ENCODE assay signal across 4 worm cellular contexts in genomic region chrIII:13061136-13061535, ce11.
TF ChIP-seq lines count a peak whose summit lies in the region.

No protein-coding gene starts in this region.

TF ChIP-seq in whole organism, L2 larva, 48 proteins besides CTCF, POLR2A, EP300 and RAD21 (continues in another document):
- TF ChIP-seq nhr-21 (tag; optimal IDR thresholded peaks at IDR 0.05; lab: Kevin White, UChicago) (peak; percentile 91), snpc-4 (tag; optimal IDR thresholded peaks at IDR 0.05; lab: Kevin White, UChicago) (peak; percentile 81), sem-4 (tag; optimal IDR thresholded peaks at IDR 0.05; lab: Kevin White, UChicago) (peak; percentile 99), elt-3 (tag; optimal IDR thresholded peaks at IDR 0.05; lab: Kevin White, UChicago) (no peak), nhr-77 (tag; optimal IDR thresholded peaks at IDR 0.05; lab: Kevin White, UChicago) (peak; percentile 19), sma-9 (GFP tag; optimal IDR thresholded peaks at IDR 0.05; lab: Kevin White, UChicago) (peak; percentile 99), sma-9 (tag; optimal IDR thresholded peaks at IDR 0.05; lab: Kevin White, UChicago) (peak; percentile 57), ztf-11 (tag; optimal IDR thresholded peaks at IDR 0.05; lab: Kevin White, UChicago) (peak; percentile 3), mab-5 (tag; optimal IDR thresholded peaks at IDR 0.05; lab: Kevin White, UChicago) (peak; percentile 95), unc-62 (GFP tag; optimal IDR thresholded peaks at IDR 0.05; lab: Kevin White, UChicago) (peak; percentile 76), dmd-4 (tag; optimal IDR thresholded peaks at IDR 0.05; lab: Kevin White, UChicago) (no peak), mdl-1 (tag; optimal IDR thresholded peaks at IDR 0.05; lab: Kevin White, UChicago) (peak; percentile 80 to 88), nhr-237 (tag; optimal IDR thresholded peaks at IDR 0.05; lab: Kevin White, UChicago) (peak; percentile 54), F13H6.1 (tag; optimal IDR thresholded peaks at IDR 0.05; lab: Kevin White, UChicago) (peak; percentile 96), crh-2 (tag; optimal IDR thresholded peaks at IDR 0.05; lab: Kevin White, UChicago) (peak; percentile 98), nhr-25 (tag; optimal IDR thresholded peaks at IDR 0.05; lab: Kevin White, UChicago) (peak; percentile 97), R02D3.7 (tag; optimal IDR thresholded peaks at IDR 0.05; lab: Kevin White, UChicago) (peak; percentile 40), nhr-129 (tag; optimal IDR thresholded peaks at IDR 0.05; lab: Kevin White, UChicago) (peak; percentile 97), ztf-1 (GFP tag; conservative IDR thresholded peaks at IDR 0.05; lab: Robert Waterston, UW) (no peak), lin-11 (tag; optimal IDR thresholded peaks at IDR 0.05; lab: Kevin White, UChicago) (peak; percentile 68), lin-39 (tag; optimal IDR thresholded peaks at IDR 0.05; lab: Kevin White, UChicago) (no peak), nhr-10 (tag; optimal IDR thresholded peaks at IDR 0.05; lab: Kevin White, UChicago) (peak; percentile 57), elt-1 (tag; optimal IDR thresholded peaks at IDR 0.05; lab: Kevin White, UChicago) (no peak)

TF ChIP-seq in whole organism, L4 larva, 104 proteins besides CTCF, POLR2A, EP300 and RAD21 (continues in another document):
- TF ChIP-seq D1046.2 (GFP tag; IDR thresholded peaks at IDR 0.05; lab: Robert Waterston, UW): no peak
- no peak for TF ChIP-seq Y48G9A.11 (GFP tag; IDR thresholded peaks at IDR 0.05; lab: Robert Waterston, UW)
- peak; percentile 66; the same call in 1 of the 2 replicates for TF ChIP-seq pha-4 (GFP tag; IDR thresholded peaks at IDR 0.05; lab: Robert Waterston, UW)
- TF ChIP-seq pha-4 (tag; optimal IDR thresholded peaks at IDR 0.05; lab: Kevin White, UChicago): peak; percentile 77
- no peak for TF ChIP-seq ZK337.2 (GFP tag; IDR thresholded peaks at IDR 0.05; lab: Robert Waterston, UW)
- TF ChIP-seq ceh-44 (GFP tag; IDR thresholded peaks at IDR 0.05; lab: Robert Waterston, UW): no peak
- no peak for TF ChIP-seq ztf-11 (tag; optimal IDR thresholded peaks at IDR 0.05; lab: Kevin White, UChicago)
- TF ChIP-seq T26A8.4 (GFP tag; IDR thresholded peaks at IDR 0.05; lab: Robert Waterston, UW): peak; percentile 71
- TF ChIP-seq lin-13 (GFP tag; optimal IDR thresholded peaks at IDR 0.05; lab: Kevin White, UChicago): peak; percentile 27
- no peak for TF ChIP-seq R02D3.7 (tag; optimal IDR thresholded peaks at IDR 0.05; lab: Kevin White, UChicago)
- TF ChIP-seq lin-29 (GFP tag; IDR thresholded peaks at IDR 0.05; lab: Robert Waterston, UW): no peak
- peak; percentile 54; the same call in 1 of the 2 replicates for TF ChIP-seq arid-1 (GFP tag; conservative IDR thresholded peaks at IDR 0.05; lab: Robert Waterston, UW)
- no peak for TF ChIP-seq ceh-62 (tag; optimal IDR thresholded peaks at IDR 0.05; lab: Kevin White, UChicago)
- peak; percentile 72 for TF ChIP-seq nhr-102 (tag; optimal IDR thresholded peaks at IDR 0.05; lab: Kevin White, UChicago)
- no peak for TF ChIP-seq egl-27 (tag; optimal IDR thresholded peaks at IDR 0.05; lab: Kevin White, UChicago)
- peak; percentile 18 for TF ChIP-seq zag-1 (tag; optimal IDR thresholded peaks at IDR 0.05; lab: Kevin White, UChicago)
- TF ChIP-seq lin-38 (GFP tag; IDR thresholded peaks at IDR 0.05; lab: Robert Waterston, UW): peak; percentile 52
- no peak for TF ChIP-seq ceh-28 (tag; optimal IDR thresholded peaks at IDR 0.05; lab: Kevin White, UChicago)
- peak; percentile 4 for TF ChIP-seq zfp-2 (tag; optimal IDR thresholded peaks at IDR 0.05; lab: Kevin White, UChicago)
- TF ChIP-seq pqm-1 (tag; optimal IDR thresholded peaks at IDR 0.05; lab: Kevin White, UChicago): no peak
- no peak for TF ChIP-seq nhr-76 (tag; optimal IDR thresholded peaks at IDR 0.05; lab: Kevin White, UChicago)
- no peak for TF ChIP-seq zip-2 (tag; optimal IDR thresholded peaks at IDR 0.05; lab: Kevin White, UChicago)
- TF ChIP-seq nhr-6 (tag; optimal IDR thresholded peaks at IDR 0.05; lab: Kevin White, UChicago): peak; percentile 97
- TF ChIP-seq mdt-29 (GFP tag; IDR thresholded peaks at IDR 0.05; lab: Robert Waterston, UW): no peak
- TF ChIP-seq duxl-1 (tag; optimal IDR thresholded peaks at IDR 0.05; lab: Kevin White, UChicago; ENCODE audit: poor library complexity): peak; percentile 15

TF ChIP-seq in whole organism, late embryonic, 69 proteins besides CTCF, POLR2A, EP300 and RAD21 (continues in another document):
- TF ChIP-seq ref-2 (tag; optimal IDR thresholded peaks at IDR 0.05; lab: Kevin White, UChicago) (no peak), ahr-1 (tag; optimal IDR thresholded peaks at IDR 0.05; lab: Kevin White, UChicago) (no peak), Y22D7AL.16 (tag; optimal IDR thresholded peaks at IDR 0.05; lab: Kevin White, UChicago) (no peak), tbx-7 (tag; optimal IDR thresholded peaks at IDR 0.05; lab: Kevin White, UChicago) (no peak), ceh-18 (tag; optimal IDR thresholded peaks at IDR 0.05; lab: Kevin White, UChicago) (peak; percentile 60), mec-3 (tag; optimal IDR thresholded peaks at IDR 0.05; lab: Kevin White, UChicago; ENCODE audit: borderline replicate concordance) (no peak), ceh-14 (tag; optimal IDR thresholded peaks at IDR 0.05; lab: Kevin White, UChicago) (no peak), fkh-6 (tag; optimal IDR thresholded peaks at IDR 0.05; lab: Kevin White, UChicago) (no peak), pros-1 (tag; optimal IDR thresholded peaks at IDR 0.05; lab: Kevin White, UChicago) (peak; percentile 59), odd-2 (tag; optimal IDR thresholded peaks at IDR 0.05; lab: Kevin White, UChicago) (no peak), dmd-4 (tag; optimal IDR thresholded peaks at IDR 0.05; lab: Kevin White, UChicago; ENCODE audit: borderline replicate concordance) (no peak), unc-42 (tag; optimal IDR thresholded peaks at IDR 0.05; lab: Kevin White, UChicago) (peak; percentile 96), fkh-10 (GFP tag; optimal IDR thresholded peaks at IDR 0.05; lab: Kevin White, UChicago) (no peak), unc-55 (GFP tag; optimal IDR thresholded peaks at IDR 0.05; lab: Kevin White, UChicago) (peak; percentile 89), pax-1 (tag; optimal IDR thresholded peaks at IDR 0.05; lab: Kevin White, UChicago) (peak; percentile 82), ceh-6 (GFP tag; optimal IDR thresholded peaks at IDR 0.05; lab: Kevin White, UChicago) (no peak), rnt-1 (tag; optimal IDR thresholded peaks at IDR 0.05; lab: Kevin White, UChicago) (no peak), sox-2 (GFP tag; IDR thresholded peaks at IDR 0.05; lab: Robert Waterston, UW) (no peak), pag-3 (tag; optimal IDR thresholded peaks at IDR 0.05; lab: Kevin White, UChicago; ENCODE audit: borderline replicate concordance) (no peak), lim-6 (tag; optimal IDR thresholded peaks at IDR 0.05; lab: Kevin White, UChicago) (no peak), hlh-6 (tag; optimal IDR thresholded peaks at IDR 0.05; lab: Kevin White, UChicago) (no peak), C08G9.2 (tag; optimal IDR thresholded peaks at IDR 0.05; lab: Kevin White, UChicago) (no peak), K02D7.2 (tag; optimal IDR thresholded peaks at IDR 0.05; lab: Kevin White, UChicago) (no peak), ttx-3 (tag; optimal IDR thresholded peaks at IDR 0.05; lab: Kevin White, UChicago) (no peak), elt-2 (tag; optimal IDR thresholded peaks at IDR 0.05; lab: Kevin White, UChicago) (no peak), hlh-30 (tag; optimal IDR thresholded peaks at IDR 0.05; lab: Kevin White, UChicago; ENCODE audit: insufficient read depth) (peak; percentile 90)

TF ChIP-seq in whole organism, mixed stage, embryonic, 35 proteins besides CTCF, POLR2A, EP300 and RAD21 (continues in another document):
- TF ChIP-seq ceh-39 (tag; optimal IDR thresholded peaks at IDR 0.05; lab: Kevin White, UChicago): peak; percentile 47
- no peak for TF ChIP-seq nhr-28 (tag; optimal IDR thresholded peaks at IDR 0.05; lab: Kevin White, UChicago)
- no peak for TF ChIP-seq bed-3 (GFP tag; optimal IDR thresholded peaks at IDR 0.05; lab: Kevin White, UChicago)
- TF ChIP-seq drap-1 (GFP tag; optimal IDR thresholded peaks at IDR 0.05; lab: Kevin White, UChicago): no peak
- TF ChIP-seq nhr-2 (tag; optimal IDR thresholded peaks at IDR 0.05; lab: Kevin White, UChicago): peak; percentile 44
- TF ChIP-seq hlh-1 (tag; optimal IDR thresholded peaks at IDR 0.05; lab: Kevin White, UChicago): peak; percentile 80
- no peak for TF ChIP-seq lin-32 (GFP tag; optimal IDR thresholded peaks at IDR 0.05; lab: Kevin White, UChicago)
- peak; percentile 5 for TF ChIP-seq ceh-43 (GFP tag; optimal IDR thresholded peaks at IDR 0.05; lab: Kevin White, UChicago)
- TF ChIP-seq snpc-4 (tag; optimal IDR thresholded peaks at IDR 0.05; lab: Kevin White, UChicago): no peak
- TF ChIP-seq unc-62 (GFP tag; optimal IDR thresholded peaks at IDR 0.05; lab: Kevin White, UChicago): peak; percentile 74
- no peak for TF ChIP-seq M03D4.4 (tag; optimal IDR thresholded peaks at IDR 0.05; lab: Kevin White, UChicago)
- TF ChIP-seq mls-2 (tag; optimal IDR thresholded peaks at IDR 0.05; lab: Kevin White, UChicago): peak; percentile 43
- no peak for TF ChIP-seq elt-1 (tag; optimal IDR thresholded peaks at IDR 0.05; lab: Kevin White, UChicago; ENCODE audit: borderline replicate concordance, insufficient read depth)
- TF ChIP-seq nhr-237 (tag; optimal IDR thresholded peaks at IDR 0.05; lab: Kevin White, UChicago): peak; percentile 82
- TF ChIP-seq nhr-76 (tag; optimal IDR thresholded peaks at IDR 0.05; lab: Kevin White, UChicago): no peak
- peak; percentile 72 for TF ChIP-seq mep-1 (tag; optimal IDR thresholded peaks at IDR 0.05; lab: Kevin White, UChicago)
- TF ChIP-seq elt-3 (tag; optimal IDR thresholded peaks at IDR 0.05; lab: Kevin White, UChicago): no peak
- TF ChIP-seq ces-1 (GFP tag; optimal IDR thresholded peaks at IDR 0.05; lab: Kevin White, UChicago): peak; percentile 100
- no peak for TF ChIP-seq zip-8 (tag; optimal IDR thresholded peaks at IDR 0.05; lab: Kevin White, UChicago)
- TF ChIP-seq flh-1 (GFP tag; optimal IDR thresholded peaks at IDR 0.05; lab: Kevin White, UChicago): no peak
- no peak for TF ChIP-seq unc-39 (tag; optimal IDR thresholded peaks at IDR 0.05; lab: Kevin White, UChicago)
- no peak for TF ChIP-seq sem-2 (GFP tag; optimal IDR thresholded peaks at IDR 0.05; lab: Kevin White, UChicago)
- no peak for TF ChIP-seq sptf-1 (tag; optimal IDR thresholded peaks at IDR 0.05; lab: Kevin White, UChicago)
- TF ChIP-seq mab-5 (tag; optimal IDR thresholded peaks at IDR 0.05; lab: Kevin White, UChicago): peak; percentile 84
- peak; percentile 21 for TF ChIP-seq ztf-11 (tag; optimal IDR thresholded peaks at IDR 0.05; lab: Kevin White, UChicago)
- TF ChIP-seq tbx-8 (GFP tag; optimal IDR thresholded peaks at IDR 0.05; lab: Kevin White, UChicago): no peak
- TF ChIP-seq lsy-2 (tag; optimal IDR thresholded peaks at IDR 0.05; lab: Kevin White, UChicago): peak; percentile 80
- TF ChIP-seq pha-4 (tag; optimal IDR thresholded peaks at IDR 0.05; lab: Kevin White, UChicago): peak; percentile 89
- TF ChIP-seq blmp-1 (tag; optimal IDR thresholded peaks at IDR 0.05; lab: Kevin White, UChicago): no peak
- peak; percentile 37 for TF ChIP-seq lin-13 (tag; optimal IDR thresholded peaks at IDR 0.05; lab: Kevin White, UChicago)
